Worm (Caenorhabditis elegans) whole organism, L1 larva: ENCODE results near the gene clec-165.

ENCODE experiments used
- C04F5.9 ChIP-seq: sonication (generic microtip); optimal IDR thresholded peaks from 2 replicates; lab custom pipeline; 2016; ENCODE audit warnings: missing genetic modification characterization, missing compliant biosample characterization
- alr-1 ChIP-seq: fragments of 200-800 bp; sonication (Bioruptor generic); optimal IDR thresholded peaks from 2 replicates; lab custom pipeline; 2018; ENCODE audit warnings: borderline replicate concordance, mild to moderate bottlenecking, missing genetic modification characterization, missing compliant biosample characterization
- ama-1 ChIP-seq: fragments of 150-350 bp; optimal IDR thresholded peaks from 2 replicates; lab custom pipeline; 2014
- ceh-63 ChIP-seq: fragments of 200-800 bp; sonication (Bioruptor generic); optimal IDR thresholded peaks from 2 replicates; lab custom pipeline; 2018; ENCODE audit warnings: mild to moderate bottlenecking, missing genetic modification characterization, missing compliant biosample characterization
- ceh-88 ChIP-seq: fragments of 200-800 bp; sonication (Bioruptor generic); IDR thresholded peaks from 2 replicates; pipeline ENCODE4 v1.3.6; 2022; ENCODE audit warnings: missing genetic modification characterization, missing compliant biosample characterization
- ceh-90 ChIP-seq: sonication (generic microtip); optimal IDR thresholded peaks from 2 replicates; lab custom pipeline; 2016; ENCODE audit warnings: missing genetic modification characterization, missing compliant biosample characterization
- ces-1 ChIP-seq: fragments of 150-350 bp; optimal IDR thresholded peaks from 2 replicates; lab custom pipeline; 2014; ENCODE audit warnings: missing biosample characterization, missing genetic modification reagents, missing genetic modification characterization
- dsc-1 ChIP-seq: sonication (generic microtip); optimal IDR thresholded peaks from 2 replicates; lab custom pipeline; 2016; ENCODE audit warnings: mild to moderate bottlenecking, missing genetic modification characterization, missing compliant biosample characterization
- efl-1 ChIP-seq, 4 experiments: fragments of 150-350 bp; optimal IDR thresholded peaks in 3 of 4; peaks in 1 of 4; 1 replicate in 1 of 4; 2 replicates in 3 of 4; lab custom pipeline; 2014; ENCODE audit warnings: missing biosample characterization in 2 of 4, missing genetic modification characterization in 2 of 4, missing genetic modification reagents in 2 of 4
- efl-3 ChIP-seq: fragments of 200-800 bp; sonication (Bioruptor generic); optimal IDR thresholded peaks from 2 replicates; lab custom pipeline; 2018; ENCODE audit warnings: mild to moderate bottlenecking, missing genetic modification characterization, missing compliant biosample characterization
- egl-13 ChIP-seq: sonication (generic microtip); optimal IDR thresholded peaks from 2 replicates; lab custom pipeline; 2016; ENCODE audit warnings: missing genotype, missing genetic modification reagents, missing genetic modification characterization, missing compliant biosample characterization
- elt-2 ChIP-seq: sonication (generic microtip); optimal IDR thresholded peaks from 2 replicates; lab custom pipeline; 2016; ENCODE audit warnings: missing genetic modification characterization, mild to moderate bottlenecking, inconsistent platforms, missing compliant biosample characterization, missing genetic modification reagents
- ets-5 ChIP-seq: fragments of 200-800 bp; sonication (Bioruptor generic); IDR thresholded peaks from 2 replicates; pipeline ENCODE4 v1.3.6; 2022; ENCODE audit warnings: missing genetic modification characterization, missing compliant biosample characterization
- fkh-10 ChIP-seq: sonication (generic microtip); optimal IDR thresholded peaks from 2 replicates; lab custom pipeline; 2017; ENCODE audit warnings: missing biosample characterization, missing genetic modification reagents, missing genetic modification characterization
- fkh-4 ChIP-seq: sonication (generic microtip); optimal IDR thresholded peaks from 2 replicates; lab custom pipeline; 2016; ENCODE audit warnings: missing compliant biosample characterization, missing genetic modification characterization, borderline replicate concordance
- fos-1 ChIP-seq: fragments of 150-350 bp; optimal IDR thresholded peaks from 2 replicates; lab custom pipeline; 2014; ENCODE audit warnings: missing biosample characterization, missing genetic modification characterization
- grh-1 ChIP-seq: fragments of 200-800 bp; sonication (Bioruptor generic); IDR thresholded peaks from 2 replicates; pipeline ENCODE4 v1.3.6; 2022; ENCODE audit warnings: missing genetic modification reagents, missing genetic modification characterization, missing compliant biosample characterization
- hlh-4 ChIP-seq: sonication (generic microtip); optimal IDR thresholded peaks from 2 replicates; lab custom pipeline; 2016; ENCODE audit warnings: mild to moderate bottlenecking, missing genetic modification characterization, missing compliant biosample characterization
- irx-1 ChIP-seq: sonication (generic microtip); optimal IDR thresholded peaks from 2 replicates; lab custom pipeline; 2016; ENCODE audit warnings: missing genetic modification characterization, missing compliant biosample characterization
- jun-1 ChIP-seq: fragments of 150-350 bp; optimal IDR thresholded peaks from 2 replicates; lab custom pipeline; 2014; ENCODE audit warnings: missing biosample characterization, missing genetic modification reagents, missing genetic modification characterization
- lin-13 ChIP-seq: fragments of 150-350 bp; optimal IDR thresholded peaks from 2 replicates; lab custom pipeline; 2014; ENCODE audit warnings: missing biosample characterization, missing genetic modification reagents, missing genetic modification characterization
- lin-35 ChIP-seq, 2 experiments: fragments of 150-350 bp; optimal IDR thresholded peaks; 2 replicates each; lab custom pipeline; 2014; ENCODE audit warnings: missing biosample characterization in 2 of 2, missing genetic modification characterization in 2 of 2, missing genetic modification reagents in 2 of 2
- mep-1 ChIP-seq: fragments of 150-350 bp; optimal IDR thresholded peaks from 2 replicates; lab custom pipeline; 2014; ENCODE audit warnings: missing biosample characterization, missing genetic modification characterization
- nhr-11 ChIP-seq: fragments of 150-350 bp; optimal IDR thresholded peaks from 2 replicates; lab custom pipeline; 2014; ENCODE audit warnings: missing biosample characterization, missing genetic modification characterization
- nhr-12 ChIP-seq: sonication (generic microtip); optimal IDR thresholded peaks from 2 replicates; lab custom pipeline; 2017; ENCODE audit warnings: missing biosample characterization, missing genetic modification characterization
- nhr-19 ChIP-seq: fragments of 200-800 bp; sonication (Bioruptor generic); conservative IDR thresholded peaks from 2 replicates; pipeline ENCODE4 v1.3.6; 2022; ENCODE audit warnings: missing genetic modification characterization, missing compliant biosample characterization
- nhr-28 ChIP-seq: fragments of 150-350 bp; optimal IDR thresholded peaks from 2 replicates; lab custom pipeline; 2014; ENCODE audit warnings: missing biosample characterization, missing genetic modification characterization
- nhr-77 ChIP-seq: fragments of 150-350 bp; optimal IDR thresholded peaks from 2 replicates; lab custom pipeline; 2014; ENCODE audit warnings: missing biosample characterization, missing genetic modification characterization
- nhr-84 ChIP-seq: sonication (generic microtip); optimal IDR thresholded peaks from 2 replicates; lab custom pipeline; 2017; ENCODE audit warnings: missing biosample characterization, missing genetic modification characterization
- pqm-1 ChIP-seq: sonication (generic microtip); optimal IDR thresholded peaks from 3 replicates; lab custom pipeline; 2017; ENCODE audit warnings: missing biosample characterization, missing genetic modification characterization
- sox-4 ChIP-seq: sonication (generic microtip); optimal IDR thresholded peaks from 2 replicates; lab custom pipeline; 2016; ENCODE audit warnings: missing genetic modification characterization, missing compliant biosample characterization
- sptf-1 ChIP-seq: fragments of 150-350 bp; optimal IDR thresholded peaks from 2 replicates; lab custom pipeline; 2014; ENCODE audit warnings: missing biosample characterization, missing genetic modification characterization
- tlp-1 ChIP-seq: fragments of 150-350 bp; optimal IDR thresholded peaks from 2 replicates; lab custom pipeline; 2014; ENCODE audit warnings: missing biosample characterization, missing genetic modification characterization
- unc-62 ChIP-seq: fragments of 150-350 bp; optimal IDR thresholded peaks from 2 replicates; lab custom pipeline; 2014; ENCODE audit warnings: missing biosample characterization, missing genetic modification reagents, missing genetic modification characterization

Gene clec-165

DNA sequence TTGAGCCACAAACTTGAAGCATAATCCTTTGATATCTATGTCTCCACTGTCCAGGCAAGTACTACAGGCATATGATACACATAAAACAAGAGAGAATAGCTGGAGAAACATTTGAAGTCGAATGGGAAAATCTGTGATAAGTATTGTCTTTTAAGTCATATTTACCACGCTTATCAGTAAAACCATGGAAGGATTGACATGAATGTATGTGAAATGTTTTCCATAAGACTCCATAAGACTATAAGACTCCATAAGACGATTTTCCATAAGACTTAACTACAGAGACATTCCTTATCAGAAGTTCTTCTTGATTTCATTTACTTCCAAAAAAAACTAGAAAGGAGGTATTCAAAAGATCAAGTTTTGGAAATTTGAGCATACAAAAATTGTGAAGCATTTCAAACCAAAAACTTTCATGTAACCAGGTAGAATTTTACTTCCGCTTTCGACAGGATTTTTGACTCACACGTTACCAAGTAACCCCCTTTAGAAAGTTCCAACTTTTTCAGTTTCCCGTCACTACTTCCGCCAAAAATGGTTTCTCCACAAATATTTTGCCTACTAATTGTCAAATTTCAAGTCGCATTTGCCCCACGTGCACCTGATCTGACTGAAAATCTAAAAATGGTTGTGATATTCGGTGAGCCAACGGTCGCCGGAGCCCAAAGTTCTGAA, at the start of gene clec-165, which contains the start of gene F38A1.11:
TSS of gene clec-165 (minus strand) at position 125 of the 675 bp plus-strand sequence.
TSS of gene F38A1.11 (plus strand) at position 625 of the 675 bp plus-strand sequence.
- TF ChIP-seq elt-2 (tag; lab: Kevin White, UChicago), result peak; percentile 84
- no peak for TF ChIP-seq tlp-1 (tag; lab: Kevin White, UChicago)
- TF ChIP-seq mep-1, result no peak
- no peak for TF ChIP-seq efl-1 (optimal IDR thresholded peaks at IDR 0.05; lab: Kevin White, UChicago)
- no peak for TF ChIP-seq efl-1 (GFP tag; optimal IDR thresholded peaks at IDR 0.05 in 1 of 2; lab: Kevin White, UChicago)

DNA sequence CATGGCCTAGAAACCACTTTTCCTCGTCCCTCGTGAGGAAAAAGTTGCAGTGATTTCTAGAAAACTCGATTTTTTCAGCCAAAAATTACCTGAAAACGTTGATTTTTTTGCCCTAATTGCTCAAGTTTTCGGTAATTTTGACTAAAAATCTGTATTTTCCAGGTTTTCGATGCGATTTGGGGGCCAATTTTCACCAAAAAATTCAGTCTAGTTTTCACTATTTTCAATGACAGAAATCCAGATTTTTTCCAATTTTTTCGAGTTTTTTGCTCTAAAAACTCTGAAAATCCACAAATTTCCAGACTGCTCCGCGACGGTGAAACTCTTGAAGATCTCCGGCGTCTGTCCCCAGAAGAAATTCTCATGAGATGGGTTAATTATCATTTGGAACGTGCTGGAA, 42.6 kb upstream of the clec-165 start, which contains the start of gene plst-1:
TSS of gene plst-1 (plus strand) at position 301 of the 400 bp plus-strand sequence.
- TF ChIP-seq grh-1, result no peak
- TF ChIP-seq fos-1 (tag; lab: Kevin White, UChicago), result no peak
- TF ChIP-seq ceh-88 (GFP tag; lab: Robert Waterston, UW), result no peak
- no peak for TF ChIP-seq pqm-1 (tag; lab: Kevin White, UChicago)
- no peak for TF ChIP-seq fkh-4 (tag; lab: Kevin White, UChicago)
- no peak for TF ChIP-seq efl-3
- no peak for TF ChIP-seq unc-62
- TF ChIP-seq egl-13, result no peak
- no peak for TF ChIP-seq jun-1
- no peak for TF ChIP-seq hlh-4 (tag; lab: Kevin White, UChicago)
- no peak for TF ChIP-seq nhr-19 (GFP tag; lab: Robert Waterston, UW)
- no peak for TF ChIP-seq fkh-10
- no peak for TF ChIP-seq nhr-28 (tag; lab: Kevin White, UChicago)
- TF ChIP-seq nhr-84, result no peak
- TF ChIP-seq ces-1 (GFP tag; lab: Kevin White, UChicago), result no peak
- no peak for TF ChIP-seq dsc-1 (tag; lab: Kevin White, UChicago)

DNA sequence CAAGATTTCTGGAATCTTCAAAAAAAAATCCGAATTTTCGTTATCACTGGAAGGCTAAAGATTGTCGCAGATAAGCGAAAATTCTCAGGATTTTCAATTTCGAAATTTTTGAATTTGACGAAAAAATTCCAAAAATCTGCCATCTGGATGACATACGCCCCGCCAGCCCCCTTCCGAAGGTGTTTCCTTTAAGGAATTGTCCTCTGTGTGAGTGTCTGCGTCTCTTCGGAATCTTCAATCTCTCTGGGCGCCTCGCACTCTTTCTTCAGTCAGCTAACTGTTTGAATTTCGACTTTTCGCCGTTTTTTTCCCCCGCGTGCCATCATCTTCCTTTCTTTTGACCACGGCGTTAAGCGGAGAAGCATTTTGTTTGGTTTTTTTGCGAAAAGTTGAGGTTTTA, 39.9 kb upstream of the clec-165 start:
- TF ChIP-seq lin-13 (GFP tag; lab: Kevin White, UChicago), result no peak
- no peak for TF ChIP-seq ceh-90 (tag; lab: Kevin White, UChicago)
- TF ChIP-seq ces-1 (GFP tag; lab: Kevin White, UChicago), result no peak
- no peak for TF ChIP-seq efl-3
- TF ChIP-seq nhr-77, result no peak
- no peak for TF ChIP-seq sptf-1
- no peak for TF ChIP-seq ceh-63 (GFP tag; lab: Kevin White, UChicago)
- TF ChIP-seq nhr-11, result no peak
- TF ChIP-seq ets-5 (GFP tag; lab: Robert Waterston, UW), result no peak
- TF ChIP-seq C04F5.9 (tag; lab: Kevin White, UChicago), result no peak
- no peak for TF ChIP-seq alr-1 (tag; lab: Kevin White, UChicago)
- TF ChIP-seq ama-1 (lab: Kevin White, UChicago), result no peak
- no peak for TF ChIP-seq lin-35 (GFP tag; optimal IDR thresholded peaks at IDR 0.05; lab: Kevin White, UChicago)

ce11 chrIV:1284877-1285276, 38.2 kb upstream of the clec-165 start:
- TF ChIP-seq sox-4 (tag; lab: Kevin White, UChicago) (no peak), fos-1 (tag; lab: Kevin White, UChicago) (peak; percentile 12)

DNA sequence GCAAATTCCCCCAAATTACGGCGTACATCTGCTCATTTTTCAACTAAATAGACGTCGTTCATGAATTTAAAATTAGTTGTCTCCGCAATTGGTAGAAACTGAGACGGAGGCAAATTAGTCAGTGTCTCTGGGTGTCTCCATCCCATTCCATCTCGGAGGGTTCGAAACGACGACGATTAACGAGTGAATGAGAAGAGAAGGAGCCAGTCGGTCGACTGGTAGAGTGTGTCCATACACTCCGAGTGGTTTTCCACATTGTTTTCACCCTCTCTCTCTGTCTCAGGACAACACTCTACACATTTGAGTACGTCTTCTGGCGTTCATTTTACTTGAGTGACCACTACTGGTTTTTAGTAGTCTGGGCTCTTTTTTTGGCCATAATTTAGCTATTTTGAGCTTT, 32.3 kb upstream of the clec-165 start:
- TF ChIP-seq nhr-12 (no peak), C04F5.9 (tag; lab: Kevin White, UChicago) (no peak), nhr-84 (no peak), irx-1 (tag; lab: Kevin White, UChicago) (no peak)
- TF ChIP-seq, all 84 proteins: peak for 0
